Worm (Caenorhabditis elegans): Measurements from ENCODE around the gene chil-1.

chil-1 gene

ce11 chrII:9891031-9891689 lies 24.9 kb upstream of the chil-1 start, which contains the start of gene vgln-1:
vgln-1 (minus strand) TSS chrII:9891081.
- TF ChIP-seq ceh-43 (GFP tag; optimal IDR thresholded peaks at IDR 0.05) (no peak), sptf-1 (tag; optimal IDR thresholded peaks at IDR 0.05) (peak; percentile 7), pha-4 (tag; optimal IDR thresholded peaks at IDR 0.05) (peak; percentile 20), unc-39 (tag; optimal IDR thresholded peaks at IDR 0.05) (no peak), ham-2 (GFP tag; optimal IDR thresholded peaks at IDR 0.05) (no peak)

DNA sequence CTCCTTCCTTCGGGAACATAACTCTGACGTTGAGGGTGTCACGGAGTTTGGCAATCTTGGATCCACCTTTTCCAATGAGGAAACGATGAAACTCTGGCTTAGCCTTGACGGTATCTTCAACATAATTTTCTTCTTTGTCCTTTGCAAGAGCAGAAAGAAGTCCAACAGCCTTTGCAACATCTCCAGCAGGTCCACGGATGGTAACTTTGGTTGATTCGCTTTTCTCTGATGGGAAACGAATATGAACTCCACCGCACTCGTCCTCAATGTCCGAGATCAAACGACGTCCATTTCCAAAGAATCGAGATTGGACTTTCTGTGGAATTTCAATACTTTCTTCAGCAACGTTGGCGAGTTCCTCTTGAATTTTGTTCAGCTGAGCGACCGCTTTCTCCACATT lies 22.3 kb upstream of the chil-1 start:
- TF ChIP-seq ceh-83 (GFP tag; optimal IDR thresholded peaks at IDR 0.05) (no peak), nhr-2 (tag; optimal IDR thresholded peaks at IDR 0.05) (no peak), bed-3 (GFP tag; optimal IDR thresholded peaks at IDR 0.05) (no peak), ham-2 (GFP tag; optimal IDR thresholded peaks at IDR 0.05) (no peak), lin-32 (GFP tag; optimal IDR thresholded peaks at IDR 0.05) (no peak), nhr-12 (tag; optimal IDR thresholded peaks at IDR 0.05) (no peak), ztf-11 (tag; optimal IDR thresholded peaks at IDR 0.05) (no peak), zip-8 (tag; optimal IDR thresholded peaks at IDR 0.05) (no peak), mep-1 (tag; optimal IDR thresholded peaks at IDR 0.05) (no peak), mls-2 (tag; optimal IDR thresholded peaks at IDR 0.05) (no peak), sptf-1 (tag; optimal IDR thresholded peaks at IDR 0.05) (no peak), M03D4.4 (tag; optimal IDR thresholded peaks at IDR 0.05) (no peak), ceh-43 (GFP tag; optimal IDR thresholded peaks at IDR 0.05) (no peak), sem-2 (GFP tag; optimal IDR thresholded peaks at IDR 0.05) (no peak), ces-1 (GFP tag; optimal IDR thresholded peaks at IDR 0.05) (no peak), blmp-1 (tag; optimal IDR thresholded peaks at IDR 0.05) (no peak), tbx-8 (GFP tag; optimal IDR thresholded peaks at IDR 0.05) (no peak), nhr-28 (tag; optimal IDR thresholded peaks at IDR 0.05) (no peak)

ce11 chrII:9886216-9886615 lies 19.9 kb upstream of the chil-1 start, which contains the start of gene algn-8:
algn-8 (minus strand) TSS chrII:9886442.
- TF ChIP-seq nhr-28 (tag; optimal IDR thresholded peaks at IDR 0.05) (no peak), unc-62 (GFP tag; optimal IDR thresholded peaks at IDR 0.05) (no peak), nhr-237 (tag; optimal IDR thresholded peaks at IDR 0.05) (no peak), unc-39 (tag; optimal IDR thresholded peaks at IDR 0.05) (no peak), ceh-39 (tag; optimal IDR thresholded peaks at IDR 0.05) (no peak), pha-4 (tag; optimal IDR thresholded peaks at IDR 0.05) (no peak), sptf-1 (tag; optimal IDR thresholded peaks at IDR 0.05) (no peak), hlh-1 (tag; optimal IDR thresholded peaks at IDR 0.05) (no peak), nhr-2 (tag; optimal IDR thresholded peaks at IDR 0.05) (no peak), cnd-1 (tag; optimal IDR thresholded peaks at IDR 0.05) (no peak), mls-2 (tag; optimal IDR thresholded peaks at IDR 0.05) (no peak), sem-2 (GFP tag; optimal IDR thresholded peaks at IDR 0.05) (no peak), lsy-2 (tag; optimal IDR thresholded peaks at IDR 0.05) (no peak), mep-1 (tag; optimal IDR thresholded peaks at IDR 0.05) (no peak)

DNA sequence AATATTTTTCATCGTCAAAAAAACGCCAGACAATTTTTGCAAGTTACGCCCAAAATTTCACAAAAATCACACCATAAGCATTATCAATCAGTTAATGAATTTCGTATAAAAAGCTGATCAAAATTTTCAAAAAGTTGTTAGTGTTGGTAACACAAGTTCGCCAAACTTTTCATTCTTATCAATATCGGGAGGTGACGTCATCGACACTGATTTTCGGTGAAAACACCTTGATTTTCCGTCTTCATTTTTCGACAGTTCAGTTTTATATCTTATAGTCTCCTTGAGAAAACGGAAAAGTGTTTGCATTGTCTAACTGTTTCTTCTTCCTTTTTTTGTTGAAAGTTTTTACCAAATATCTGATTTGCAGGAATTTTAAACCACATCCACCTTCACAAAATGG lies 14.5 kb upstream of the chil-1 start, which contains the start of gene C08H9.15:
Gene C08H9.15, plus strand, starts transcription at position 368 of the 400 bp plus-strand sequence.
- TF ChIP-seq lsy-2 (tag; optimal IDR thresholded peaks at IDR 0.05) (no peak), lin-13 (tag; optimal IDR thresholded peaks at IDR 0.05) (no peak), zip-8 (tag; optimal IDR thresholded peaks at IDR 0.05) (peak; percentile 16), ceh-43 (GFP tag; optimal IDR thresholded peaks at IDR 0.05) (no peak), cnd-1 (tag; optimal IDR thresholded peaks at IDR 0.05) (no peak)

DNA sequence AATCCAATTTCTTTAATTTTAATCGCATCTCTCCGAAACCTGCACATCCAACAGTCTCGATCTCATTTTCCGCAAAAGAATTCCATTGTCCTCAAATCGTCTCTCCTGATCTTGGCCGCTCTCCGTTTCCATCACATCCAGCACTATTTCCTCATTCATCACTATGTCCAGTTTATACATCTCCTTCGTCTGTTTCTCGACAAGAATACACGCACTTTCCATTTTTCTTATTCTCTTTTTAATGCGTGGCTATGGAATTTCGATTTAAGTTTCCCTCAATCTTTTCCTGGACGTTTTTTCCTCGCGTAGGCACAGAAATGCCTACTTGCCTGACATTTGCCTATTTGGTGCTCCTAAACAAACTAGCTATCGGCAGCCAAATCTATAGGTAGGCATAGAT lies 13.5 kb upstream of the chil-1 start:
- no peak for TF ChIP-seq M03D4.4 (tag; optimal IDR thresholded peaks at IDR 0.05)
- peak; percentile 35 for TF ChIP-seq blmp-1 (tag; optimal IDR thresholded peaks at IDR 0.05)

DNA sequence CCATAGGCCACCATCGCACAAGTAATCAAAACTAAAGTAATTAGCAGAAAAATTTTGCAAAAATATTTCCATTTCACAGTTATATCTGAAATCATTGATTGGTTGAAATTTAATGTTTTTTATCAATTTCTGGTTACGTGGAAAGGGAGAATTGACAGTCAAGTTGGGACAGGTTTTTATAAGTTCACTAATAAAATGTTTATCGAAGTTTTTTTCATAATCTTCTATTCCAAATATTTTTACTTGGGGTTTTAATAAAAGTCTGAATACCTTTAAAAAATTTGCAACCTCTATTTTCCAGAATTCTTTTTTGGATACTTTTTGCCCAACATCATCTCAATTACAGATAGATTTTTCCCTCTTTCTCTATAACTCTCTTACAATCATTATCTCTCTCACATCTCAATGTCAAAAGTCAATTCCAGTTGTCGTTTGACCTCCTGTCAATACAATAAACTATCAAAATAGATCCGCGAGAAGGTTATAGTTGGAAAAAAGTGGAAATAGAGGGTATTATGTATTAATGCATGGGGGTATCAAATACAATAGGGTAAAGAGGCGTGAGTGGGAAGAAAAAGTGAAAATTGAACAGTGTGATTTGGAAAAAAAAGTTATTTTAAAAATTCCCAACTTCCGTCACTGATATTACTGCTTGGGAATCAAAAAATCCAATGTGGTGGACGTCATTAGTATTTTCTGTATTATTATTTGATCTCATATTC lies 8.4 kb upstream of the chil-1 start, which contains the start of the genes chil-2 and ctsa-3.2:
Gene chil-2, minus strand, starts transcription at position 101 of the 722 bp plus-strand sequence.
Gene ctsa-3.2, plus strand, starts transcription at position 672 of the 722 bp plus-strand sequence.
- TF ChIP-seq snpc-4 (tag; optimal IDR thresholded peaks at IDR 0.05) (no peak), mls-2 (tag; optimal IDR thresholded peaks at IDR 0.05) (no peak), ceh-39 (tag; optimal IDR thresholded peaks at IDR 0.05) (no peak), unc-62 (GFP tag; optimal IDR thresholded peaks at IDR 0.05) (no peak), nhr-76 (tag; optimal IDR thresholded peaks at IDR 0.05) (no peak), bed-3 (GFP tag; optimal IDR thresholded peaks at IDR 0.05) (no peak), ham-2 (GFP tag; optimal IDR thresholded peaks at IDR 0.05) (no peak), lin-13 (tag; optimal IDR thresholded peaks at IDR 0.05) (no peak), nhr-28 (tag; optimal IDR thresholded peaks at IDR 0.05) (no peak), flh-1 (GFP tag; optimal IDR thresholded peaks at IDR 0.05) (no peak)
